Worm (Caenorhabditis elegans) whole organism, L3 larva: ENCODE data around the gene D2096.11.

Source experiments
- R02D3.7 ChIP-seq: fragments of 150-350 bp; optimal IDR thresholded peaks from 2 replicates; lab custom pipeline; 2014; ENCODE audit warnings: missing biosample characterization, missing genetic modification characterization
- ZK546.5 ChIP-seq: sonication (generic microtip); optimal IDR thresholded peaks from 2 replicates; lab custom pipeline; 2017; ENCODE audit warnings: missing biosample characterization, missing genetic modification characterization
- aly-2 ChIP-seq: fragments of 150-350 bp; optimal IDR thresholded peaks from 2 replicates; lab custom pipeline; 2014; ENCODE audit warnings: missing biosample characterization, missing genetic modification characterization
- ama-1 ChIP-seq: fragments of 150-350 bp; optimal IDR thresholded peaks from 2 replicates; lab custom pipeline; 2018
- ceh-16 ChIP-seq: sonication (generic microtip); optimal IDR thresholded peaks from 2 replicates; lab custom pipeline; 2017; ENCODE audit warnings: missing biosample characterization, missing genetic modification characterization
- ceh-28 ChIP-seq: fragments of 150-350 bp; optimal IDR thresholded peaks from 2 replicates; lab custom pipeline; 2014; ENCODE audit warnings: missing biosample characterization, missing genetic modification reagents, missing genetic modification characterization
- ceh-82 ChIP-seq: fragments of 150-350 bp; optimal IDR thresholded peaks from 2 replicates; lab custom pipeline; 2014; ENCODE audit warnings: missing biosample characterization, missing genetic modification characterization
- ceh-9 ChIP-seq: sonication (generic microtip); optimal IDR thresholded peaks from 2 replicates; lab custom pipeline; 2018; ENCODE audit warnings: missing biosample characterization, missing genetic modification characterization
- daf-12 ChIP-seq: fragments of 150-350 bp; optimal IDR thresholded peaks from 2 replicates; lab custom pipeline; 2014; ENCODE audit warnings: missing biosample characterization, missing genetic modification reagents, missing genetic modification characterization
- egl-27 ChIP-seq: sonication (generic microtip); optimal IDR thresholded peaks from 4 replicates; lab custom pipeline; 2017; ENCODE audit warnings: missing biosample characterization, missing genetic modification reagents, missing genetic modification characterization
- egl-5 ChIP-seq: fragments of 150-350 bp; optimal IDR thresholded peaks from 2 replicates; lab custom pipeline; 2017; ENCODE audit warnings: missing biosample characterization, missing genetic modification reagents, missing genetic modification characterization, inconsistent platforms
- elt-1 ChIP-seq: fragments of 150-350 bp; optimal IDR thresholded peaks from 2 replicates; lab custom pipeline; 2014; ENCODE audit warnings: missing biosample characterization, missing genetic modification characterization
- elt-2 ChIP-seq: sonication (generic microtip); optimal IDR thresholded peaks from 2 replicates; lab custom pipeline; 2016; ENCODE audit warnings: missing genetic modification reagents, mild to moderate bottlenecking, missing genetic modification characterization, missing compliant biosample characterization
- elt-3 ChIP-seq, 3 experiments: fragments of 150-350 bp in 1 of 3; sonication (generic microtip) in 2 of 3; optimal IDR thresholded peaks; 2 replicates in 2 of 3; 4 replicates in 1 of 3; lab custom pipeline; 2014 to 2017; ENCODE audit warnings: missing biosample characterization in 3 of 3, missing genetic modification characterization in 3 of 3
- eor-1 ChIP-seq, 2 experiments: fragments of 150-350 bp; optimal IDR thresholded peaks; 2 replicates each; lab custom pipeline; 2014 to 2018; ENCODE audit warnings: missing biosample characterization in 2 of 2, missing genetic modification characterization in 2 of 2
- fkh-10 ChIP-seq: sonication (generic microtip); optimal IDR thresholded peaks from 2 replicates; lab custom pipeline; 2017; ENCODE audit warnings: missing biosample characterization, missing genetic modification reagents, missing genetic modification characterization
- fkh-2 ChIP-seq: fragments of 150-350 bp; optimal IDR thresholded peaks from 2 replicates; lab custom pipeline; 2014; ENCODE audit warnings: missing biosample characterization, missing genetic modification reagents, missing genetic modification characterization
- fos-1 ChIP-seq: fragments of 150-350 bp; optimal IDR thresholded peaks from 2 replicates; lab custom pipeline; 2014; ENCODE audit warnings: missing biosample characterization, missing genetic modification characterization
- hmg-11 ChIP-seq: sonication (generic microtip); optimal IDR thresholded peaks from 2 replicates; lab custom pipeline; 2016; ENCODE audit warnings: missing genetic modification characterization, missing compliant biosample characterization
- jun-1 ChIP-seq: fragments of 150-350 bp; optimal IDR thresholded peaks from 2 replicates; lab custom pipeline; 2014; ENCODE audit warnings: missing biosample characterization, missing genetic modification reagents, missing genetic modification characterization
- lin-15B ChIP-seq: fragments of 150-350 bp; optimal IDR thresholded peaks from 2 replicates; lab custom pipeline; 2014; ENCODE audit warnings: missing biosample characterization, missing genetic modification characterization
- lin-39 ChIP-seq: fragments of 150-350 bp; optimal IDR thresholded peaks from 2 replicates; lab custom pipeline; 2018; ENCODE audit warnings: missing biosample characterization, missing genetic modification reagents, missing genetic modification characterization
- lsy-12 ChIP-seq: sonication (generic microtip); optimal IDR thresholded peaks from 2 replicates; lab custom pipeline; 2016; ENCODE audit warnings: mild to moderate bottlenecking, missing genetic modification characterization, missing compliant biosample characterization
- mdl-1 ChIP-seq: fragments of 150-350 bp; optimal IDR thresholded peaks from 2 replicates; lab custom pipeline; 2014; ENCODE audit warnings: missing biosample characterization, missing genetic modification characterization
- mml-1 ChIP-seq: fragments of 150-350 bp; sonication (generic microtip); optimal IDR thresholded peaks from 3 replicates; lab custom pipeline; 2014; ENCODE audit warnings: missing biosample characterization, missing genetic modification characterization
- nfya-1 ChIP-seq: sonication (generic microtip); optimal IDR thresholded peaks from 2 replicates; lab custom pipeline; 2017; ENCODE audit warnings: missing genetic modification characterization, mild to moderate bottlenecking, missing compliant biosample characterization, antibody characterized with exemption, moderate library complexity; ENCODE audit not compliant: insufficient read depth
- nhr-11 ChIP-seq: fragments of 150-350 bp; optimal IDR thresholded peaks from 2 replicates; lab custom pipeline; 2014; ENCODE audit warnings: missing biosample characterization, missing genetic modification characterization
- nhr-23 ChIP-seq: fragments of 150-350 bp; optimal IDR thresholded peaks from 2 replicates; lab custom pipeline; 2014; ENCODE audit warnings: missing biosample characterization, missing genetic modification reagents, missing genetic modification characterization
- nhr-237 ChIP-seq: fragments of 150-350 bp; optimal IDR thresholded peaks from 2 replicates; lab custom pipeline; 2014; ENCODE audit warnings: missing biosample characterization, missing genetic modification characterization
- nhr-25 ChIP-seq: sonication (generic microtip); optimal IDR thresholded peaks from 2 replicates; lab custom pipeline; 2017; ENCODE audit warnings: missing biosample characterization, missing genetic modification characterization
- nhr-43 ChIP-seq: sonication (generic microtip); optimal IDR thresholded peaks from 2 replicates; lab custom pipeline; 2016; ENCODE audit warnings: mild to moderate bottlenecking, missing genetic modification characterization, missing compliant biosample characterization; ENCODE audit not compliant: poor library complexity, severe bottlenecking
- nhr-67 ChIP-seq: fragments of 150-350 bp; optimal IDR thresholded peaks from 2 replicates; lab custom pipeline; 2014; ENCODE audit warnings: missing biosample characterization, missing genetic modification characterization
- nhr-76 ChIP-seq: fragments of 150-350 bp; sonication (generic microtip); optimal IDR thresholded peaks from 5 replicates; lab custom pipeline; 2014; ENCODE audit warnings: missing biosample characterization, missing genetic modification characterization
- pha-4 ChIP-seq: fragments of 150-350 bp; optimal IDR thresholded peaks from 2 replicates; lab custom pipeline; 2014; ENCODE audit warnings: missing biosample characterization, missing genetic modification reagents, missing genetic modification characterization
- pqm-1 ChIP-seq: fragments of 150-350 bp; optimal IDR thresholded peaks from 2 replicates; lab custom pipeline; 2017; ENCODE audit warnings: missing biosample characterization, missing genetic modification characterization, inconsistent platforms
- sea-2 ChIP-seq: fragments of 150-350 bp; sonication (generic microtip); optimal IDR thresholded peaks from 4 replicates; lab custom pipeline; 2014; ENCODE audit warnings: missing biosample characterization, missing genetic modification reagents, missing genetic modification characterization
- skn-1 ChIP-seq: fragments of 150-350 bp; optimal IDR thresholded peaks from 2 replicates; lab custom pipeline; 2014; ENCODE audit warnings: missing biosample characterization, missing genetic modification characterization
- snpc-4 ChIP-seq: fragments of 150-350 bp; optimal IDR thresholded peaks from 2 replicates; lab custom pipeline; 2014; ENCODE audit warnings: missing biosample characterization, missing genetic modification characterization
- tbx-2 ChIP-seq: sonication (generic microtip); optimal IDR thresholded peaks from 2 replicates; lab custom pipeline; 2016; ENCODE audit warnings: mild to moderate bottlenecking, missing genetic modification characterization, missing compliant biosample characterization
- unc-39 ChIP-seq: sonication (generic microtip); optimal IDR thresholded peaks from 4 replicates; lab custom pipeline; 2017; ENCODE audit warnings: missing biosample characterization, missing genetic modification characterization
- unc-62 ChIP-seq: fragments of 150-350 bp; sonication (generic microtip); optimal IDR thresholded peaks from 4 replicates; lab custom pipeline; 2014; ENCODE audit warnings: missing biosample characterization, missing genetic modification reagents, missing genetic modification characterization
- zag-1 ChIP-seq: fragments of 150-350 bp; optimal IDR thresholded peaks from 2 replicates; lab custom pipeline; 2014; ENCODE audit warnings: missing biosample characterization, missing genetic modification characterization
- ztf-11 ChIP-seq: fragments of 150-350 bp; optimal IDR thresholded peaks from 2 replicates; lab custom pipeline; 2014; ENCODE audit warnings: missing biosample characterization, missing genetic modification characterization
- ztf-4 ChIP-seq: fragments of 150-350 bp; optimal IDR thresholded peaks from 2 replicates; lab custom pipeline; 2014; ENCODE audit warnings: missing biosample characterization, missing genetic modification characterization

Gene D2096.11

DNA sequence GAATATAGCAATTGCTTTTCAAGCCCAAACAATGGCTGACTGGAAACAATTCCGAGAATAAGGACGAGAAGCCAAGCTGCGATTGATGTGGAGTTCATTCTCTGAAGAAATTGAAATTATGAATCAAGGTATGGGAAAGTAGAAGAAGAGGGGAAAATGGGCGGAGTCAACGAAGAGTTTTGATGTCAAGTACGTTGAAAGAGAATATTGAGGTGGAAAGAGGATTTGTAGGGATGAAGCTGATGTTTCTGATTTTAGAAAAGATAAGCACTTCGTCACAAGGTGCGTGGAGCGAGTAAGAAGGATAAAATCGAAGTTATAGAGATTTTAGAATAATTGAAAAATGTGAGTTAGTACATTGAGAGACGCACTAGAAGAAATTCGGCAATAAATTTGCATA lies 11.3 kb downstream of the D2096.11 start, which contains the start of gene D2096.9:
Gene D2096.9, minus strand, starts transcription at position 101 of the 400 bp plus-strand sequence.
- TF ChIP-seq ceh-16 (tag; lab: Kevin White, UChicago) (no peak), elt-2 (tag; lab: Kevin White, UChicago) (no peak), aly-2 (tag; lab: Kevin White, UChicago) (no peak), ama-1 (no peak), fkh-2 (tag; lab: Kevin White, UChicago) (no peak)

- TF ChIP-seq pha-4 (tag; lab: Kevin White, UChicago) (peak; percentile 59), skn-1 (tag; lab: Kevin White, UChicago) (no peak), nfya-1 (tag; lab: Kevin White, UChicago) (no peak), hmg-11 (tag; lab: Kevin White, UChicago) (no peak), elt-2 (tag; lab: Kevin White, UChicago) (peak; percentile 97), pqm-1 (peak; percentile 89), zag-1 (tag; lab: Kevin White, UChicago) (no peak), sea-2 (GFP tag; lab: Kevin White, UChicago) (no peak), ceh-28 (tag; lab: Kevin White, UChicago) (no peak), ceh-9 (tag; lab: Kevin White, UChicago) (no peak), nhr-67 (no peak), nhr-237 (tag; lab: Kevin White, UChicago) (no peak), snpc-4 (tag; lab: Kevin White, UChicago) (no peak), jun-1 (peak; percentile 32), ceh-16 (tag; lab: Kevin White, UChicago) (no peak), nhr-76 (tag; lab: Kevin White, UChicago) (no peak), lsy-12 (tag; lab: Kevin White, UChicago) (no peak)
Measured at ce11 chrIV:8380266-8380850, 13.6 kb downstream of the D2096.11 start.

DNA sequence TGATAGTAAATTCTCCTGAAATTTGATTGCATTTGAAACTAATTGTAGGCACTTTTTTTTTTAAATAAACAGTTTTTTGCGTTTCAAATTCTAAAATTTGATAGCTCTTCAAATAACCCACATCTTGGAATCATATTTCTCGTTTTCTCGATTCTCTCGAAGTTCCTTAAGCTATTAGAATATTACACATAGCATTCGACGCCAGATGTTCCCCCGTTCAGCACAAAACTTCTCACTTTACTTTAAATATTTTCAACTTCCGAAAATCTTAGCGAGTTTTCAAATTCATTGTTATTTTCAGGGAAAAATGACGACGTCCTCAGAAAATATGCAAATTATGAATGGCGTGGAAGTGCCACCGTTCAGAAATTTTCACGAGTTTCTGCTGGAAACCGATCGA lies 14.3 kb downstream of the D2096.11 start, which contains the start of gene praf-3:
Gene praf-3, plus strand, starts transcription at position 301 of the 400 bp plus-strand sequence.
- TF ChIP-seq elt-3 (tag; optimal IDR thresholded peaks at IDR 0.05; lab: Kevin White, UChicago), result no peak

DNA sequence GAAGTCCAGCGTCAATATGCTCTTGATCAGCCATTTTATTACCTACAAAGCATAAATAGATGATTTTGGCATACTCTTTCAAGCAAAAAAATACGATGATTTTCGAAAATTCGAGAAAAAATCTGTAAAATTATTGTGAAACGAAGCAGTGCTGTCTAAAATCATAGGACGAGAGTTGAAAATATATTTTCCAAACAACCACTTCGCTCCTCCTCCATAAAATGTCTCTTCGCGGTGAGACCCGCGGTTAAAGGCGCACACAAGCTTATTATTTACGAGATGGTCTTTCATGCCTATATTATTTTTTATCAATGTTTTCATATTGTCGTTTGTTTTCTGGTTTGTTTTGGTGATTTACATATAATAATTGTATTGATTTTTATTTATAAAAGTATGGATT lies 14.7 kb downstream of the D2096.11 start, which contains the start of gene nap-1:
Gene nap-1, minus strand, starts transcription at position 42 of the 400 bp plus-strand sequence.
- no peak for TF ChIP-seq unc-39 (tag; lab: Kevin White, UChicago)
- peak; percentile 85 for TF ChIP-seq egl-5
- TF ChIP-seq nhr-237 (tag; lab: Kevin White, UChicago), result no peak
- no peak for TF ChIP-seq aly-2 (tag; lab: Kevin White, UChicago)
- no peak for TF ChIP-seq ZK546.5
- no peak for TF ChIP-seq ceh-82
- TF ChIP-seq fkh-10 (GFP tag; lab: Kevin White, UChicago), result peak; percentile 24
- peak; percentile 97 for TF ChIP-seq R02D3.7 (tag; lab: Kevin White, UChicago)
- no peak for TF ChIP-seq sea-2 (GFP tag; lab: Kevin White, UChicago)
- peak; percentile 43 for TF ChIP-seq pqm-1
- TF ChIP-seq unc-62, result peak; percentile 26
- TF ChIP-seq mdl-1 (tag; lab: Kevin White, UChicago), result no peak
- TF ChIP-seq nhr-43 (tag; lab: Kevin White, UChicago), result no peak
- no peak for TF ChIP-seq nhr-76 (tag; lab: Kevin White, UChicago)
- TF ChIP-seq ceh-9 (tag; lab: Kevin White, UChicago), result no peak
- peak; percentile 62 for TF ChIP-seq ztf-4 (tag; lab: Kevin White, UChicago)
- TF ChIP-seq egl-27 (tag; lab: Kevin White, UChicago), result no peak
- peak; percentile 47 for TF ChIP-seq nhr-25 (tag; lab: Kevin White, UChicago)
- TF ChIP-seq hmg-11 (tag; lab: Kevin White, UChicago), result peak; percentile 68
- TF ChIP-seq tbx-2 (tag; lab: Kevin White, UChicago), result no peak
- TF ChIP-seq lin-15B (tag; lab: Kevin White, UChicago), result peak; percentile 82
- TF ChIP-seq lsy-12 (tag; lab: Kevin White, UChicago), result no peak
- TF ChIP-seq elt-3 (tag; optimal IDR thresholded peaks at IDR 0.05; lab: Kevin White, UChicago), result no peak
- no peak for TF ChIP-seq mml-1
- TF ChIP-seq lin-39 (tag; lab: Kevin White, UChicago), result peak; percentile 84
- TF ChIP-seq nhr-67, result no peak
- no peak for TF ChIP-seq fkh-2 (tag; lab: Kevin White, UChicago)
- peak; percentile 83 for TF ChIP-seq snpc-4 (tag; lab: Kevin White, UChicago)
- TF ChIP-seq elt-2 (tag; lab: Kevin White, UChicago), result peak; percentile 58
- TF ChIP-seq nhr-23 (tag; lab: Kevin White, UChicago), result peak; percentile 75
- TF ChIP-seq nfya-1 (tag; lab: Kevin White, UChicago), result peak; percentile 87
- peak; percentile 39 for TF ChIP-seq ceh-28 (tag; lab: Kevin White, UChicago)
- TF ChIP-seq eor-1 (tag; optimal IDR thresholded peaks at IDR 0.05; lab: Kevin White, UChicago), result no peak
- no peak for TF ChIP-seq zag-1 (tag; lab: Kevin White, UChicago)
- no peak for TF ChIP-seq daf-12
- peak; percentile 33 for TF ChIP-seq skn-1 (tag; lab: Kevin White, UChicago)
- TF ChIP-seq nhr-11, result no peak
- no peak for TF ChIP-seq fos-1
- no peak for TF ChIP-seq ztf-11 (tag; lab: Kevin White, UChicago)
- TF ChIP-seq elt-1 (tag; lab: Kevin White, UChicago), result no peak
